Worm (Caenorhabditis elegans): ENCODE measurements around the gene F46F5.13.

Gene F46F5.13

ce11 chrII:803009-803408, at the start of gene F46F5.13:
Gene F46F5.13, plus strand, starts transcription at chrII:803309.
- TF ChIP-seq nhr-20 (tag; optimal IDR thresholded peaks at IDR 0.05), result no peak

- TF ChIP-seq snpc-4 (tag; optimal IDR thresholded peaks at IDR 0.05), result no peak
- TF ChIP-seq ceh-8 (GFP tag; optimal IDR thresholded peaks at IDR 0.05), result no peak
- TF ChIP-seq pax-3 (tag; optimal IDR thresholded peaks at IDR 0.05), result no peak
- no peak for TF ChIP-seq ama-1 (optimal IDR thresholded peaks at IDR 0.05)
- TF ChIP-seq aha-1 (tag; optimal IDR thresholded peaks at IDR 0.05), result no peak
- no peak for TF ChIP-seq sox-4 (tag; optimal IDR thresholded peaks at IDR 0.05)
- TF ChIP-seq zip-4 (GFP tag; optimal IDR thresholded peaks at IDR 0.05), result no peak
- no peak for TF ChIP-seq nhr-11 (tag; optimal IDR thresholded peaks at IDR 0.05)
- no peak for TF ChIP-seq unc-30 (tag; optimal IDR thresholded peaks at IDR 0.05)
- no peak for TF ChIP-seq efl-3 (GFP tag; optimal IDR thresholded peaks at IDR 0.05)
- TF ChIP-seq nhr-20 (tag; optimal IDR thresholded peaks at IDR 0.05), result no peak
- TF ChIP-seq hlh-17 (GFP tag; optimal IDR thresholded peaks at IDR 0.05; ENCODE audit: borderline replicate concordance), result no peak
- TF ChIP-seq mef-2 (tag; optimal IDR thresholded peaks at IDR 0.05), result no peak
- no peak for TF ChIP-seq aly-2 (tag; optimal IDR thresholded peaks at IDR 0.05)
Observed at ce11 chrII:753469-753868, 49.6 kb upstream of the F46F5.13 start.

- TF ChIP-seq mef-2 (tag; optimal IDR thresholded peaks at IDR 0.05), result no peak
- no peak for TF ChIP-seq ces-1 (GFP tag; optimal IDR thresholded peaks at IDR 0.05)
- TF ChIP-seq efl-3 (GFP tag; optimal IDR thresholded peaks at IDR 0.05), result no peak
- TF ChIP-seq efl-1 (optimal IDR thresholded peaks at IDR 0.05), result no peak
- TF ChIP-seq efl-1 (GFP tag; optimal IDR thresholded peaks at IDR 0.05 in 1 of 2), result no peak
- no peak for TF ChIP-seq sox-4 (tag; optimal IDR thresholded peaks at IDR 0.05)
- TF ChIP-seq alr-1 (tag; optimal IDR thresholded peaks at IDR 0.05; ENCODE audit: borderline replicate concordance), result no peak
- no peak for TF ChIP-seq elt-3 (tag; optimal IDR thresholded peaks at IDR 0.05)
- TF ChIP-seq unc-62 (GFP tag; optimal IDR thresholded peaks at IDR 0.05), result no peak
- TF ChIP-seq ama-1 (optimal IDR thresholded peaks at IDR 0.05), result no peak
- TF ChIP-seq nhr-28 (tag; optimal IDR thresholded peaks at IDR 0.05), result no peak
- no peak for TF ChIP-seq hlh-17 (GFP tag; optimal IDR thresholded peaks at IDR 0.05; ENCODE audit: borderline replicate concordance)
- TF ChIP-seq nhr-20 (tag; optimal IDR thresholded peaks at IDR 0.05), result no peak
- TF ChIP-seq nhr-19 (GFP tag; conservative IDR thresholded peaks at IDR 0.05), result no peak
Observed at ce11 chrII:754971-755370, 48.1 kb upstream of the F46F5.13 start.

- TF ChIP-seq nhr-237 (tag; optimal IDR thresholded peaks at IDR 0.05), result no peak
- TF ChIP-seq xbp-1 (tag; optimal IDR thresholded peaks at IDR 0.05), result no peak
- TF ChIP-seq pax-3 (tag; optimal IDR thresholded peaks at IDR 0.05), result no peak
- TF ChIP-seq grh-1 (GFP tag; IDR thresholded peaks at IDR 0.05), result no peak
- TF ChIP-seq lin-39 (tag; optimal IDR thresholded peaks at IDR 0.05), result no peak
- no peak for TF ChIP-seq rnt-1 (tag; optimal IDR thresholded peaks at IDR 0.05)
- no peak for TF ChIP-seq lir-3 (tag; optimal IDR thresholded peaks at IDR 0.05; ENCODE audit: poor library complexity)
- TF ChIP-seq sup-37 (GFP tag; optimal IDR thresholded peaks at IDR 0.05), result no peak
- TF ChIP-seq nhr-11 (tag; optimal IDR thresholded peaks at IDR 0.05), result no peak
- TF ChIP-seq ama-1 (optimal IDR thresholded peaks at IDR 0.05), result no peak
- no peak for TF ChIP-seq ceh-90 (tag; optimal IDR thresholded peaks at IDR 0.05)
Observed at ce11 chrII:756161-756560, 46.9 kb upstream of the F46F5.13 start.

- TF ChIP-seq C34B4.2 (tag; optimal IDR thresholded peaks at IDR 0.05) (no peak), ceh-90 (tag; optimal IDR thresholded peaks at IDR 0.05) (no peak), unc-30 (tag; optimal IDR thresholded peaks at IDR 0.05) (no peak), lsy-2 (tag; optimal IDR thresholded peaks at IDR 0.05) (no peak), tlp-1 (tag; optimal IDR thresholded peaks at IDR 0.05) (no peak), elt-3 (tag; optimal IDR thresholded peaks at IDR 0.05) (no peak), pax-3 (tag; optimal IDR thresholded peaks at IDR 0.05) (no peak), snu-23 (GFP tag; optimal IDR thresholded peaks at IDR 0.05) (no peak), xbp-1 (tag; optimal IDR thresholded peaks at IDR 0.05) (no peak), efl-3 (GFP tag; optimal IDR thresholded peaks at IDR 0.05) (no peak), nhr-28 (tag; optimal IDR thresholded peaks at IDR 0.05) (no peak), alr-1 (tag; optimal IDR thresholded peaks at IDR 0.05; ENCODE audit: borderline replicate concordance) (no peak), ets-5 (GFP tag; IDR thresholded peaks at IDR 0.05) (no peak), mdl-1 (tag; optimal IDR thresholded peaks at IDR 0.05) (no peak), mef-2 (tag; optimal IDR thresholded peaks at IDR 0.05) (no peak), mab-9 (GFP tag; IDR thresholded peaks at IDR 0.05) (no peak), grh-1 (GFP tag; IDR thresholded peaks at IDR 0.05) (no peak), tbx-2 (tag; optimal IDR thresholded peaks at IDR 0.05) (no peak)
Observed at ce11 chrII:757224-757623, 45.9 kb upstream of the F46F5.13 start.

Data from whole organism, L1 larva.